Fruit fly (Drosophila melanogaster) whole organism: ENCODE measurements around the gene Ser12.

Experiments
- CG8478 ChIP-seq: fragments of >200 bp; optimal IDR thresholded peaks from 2 replicates; lab custom pipeline; 2018; ENCODE audit warnings: inconsistent platforms
- Dll ChIP-seq: fragments of >200 bp; optimal IDR thresholded peaks from 2 replicates; lab custom pipeline; 2017
- EcR ChIP-seq, 2 experiments: fragments of >200 bp; optimal IDR thresholded peaks; 2 replicates each; lab custom pipeline; 2017; ENCODE audit warnings: missing biosample characterization in 2 of 2, missing genetic modification characterization in 2 of 2, missing genetic modification reagents in 2 of 2
- pan ChIP-seq: fragments of >200 bp; optimal IDR thresholded peaks from 2 replicates; lab custom pipeline; 2017
- psq ChIP-seq: fragments of >200 bp; optimal IDR thresholded peaks from 2 replicates; lab custom pipeline; 2017
- usp ChIP-seq: fragments of >200 bp; optimal IDR thresholded peaks from 2 replicates; lab custom pipeline; 2017; ENCODE audit warnings: missing biosample characterization, missing genetic modification characterization, mixed read lengths

Ser12 gene

dm6 chr2L:2202018-2202852, 48.8 kb downstream of the Ser12 start:
- no peak for TF ChIP-seq pan
- peak; percentile 98 for TF ChIP-seq EcR (GFP tag; optimal IDR thresholded peaks at IDR 0.05; lab: Kevin White, UChicago)
- TF ChIP-seq psq (lab: Kevin White, UChicago): no peak
- TF ChIP-seq Dll (lab: Kevin White, UChicago): peak; percentile 29

dm6 chr2L:2201107-2201561, 49.9 kb downstream of the Ser12 start:
- TF ChIP-seq pan: no peak
- no peak for TF ChIP-seq CG8478 (lab: Kevin White, UChicago)
- TF ChIP-seq psq (lab: Kevin White, UChicago): no peak
- no peak for TF ChIP-seq Dll (lab: Kevin White, UChicago)
- peak in 1 of 2 experiments; percentile 82 for TF ChIP-seq EcR (GFP tag; optimal IDR thresholded peaks at IDR 0.05; lab: Kevin White, UChicago)
- TF ChIP-seq usp (GFP tag; lab: Kevin White, UChicago): no peak
